Fruit fly (Drosophila melanogaster) whole organism, embryonic: ENCODE measurements around the gene Pxn.
A peak's percentile ranks its signal among the peaks of the same experiment; 100 is the strongest.

Source experiments
- Atf3 ChIP-seq: fragments of 200-800 bp; sonication (Bioruptor generic); optimal IDR thresholded peaks from 3 replicates; lab custom pipeline; 2016; ENCODE audit warnings: missing biosample characterization, missing genetic modification characterization
- CG10321 ChIP-seq: fragments of 200-800 bp; sonication (Bioruptor generic); IDR thresholded peaks from 2 replicates; pipeline ENCODE4 v1.3.6; 2022; ENCODE audit warnings: missing biosample characterization, missing genetic modification characterization
- CG10543 ChIP-seq: fragments of 200-800 bp; sonication (Bioruptor generic); optimal IDR thresholded peaks from 3 replicates; lab custom pipeline; 2017; ENCODE audit warnings: missing biosample characterization, mild to moderate bottlenecking, missing genetic modification characterization, moderate library complexity
- CG10565 ChIP-seq: fragments of 200-800 bp; sonication (Bioruptor generic); optimal IDR thresholded peaks from 3 replicates; lab custom pipeline; 2016; ENCODE audit warnings: missing biosample characterization, mild to moderate bottlenecking, missing genetic modification characterization
- CG11398 ChIP-seq: fragments of 200-800 bp; sonication (Bioruptor generic); optimal IDR thresholded peaks from 2 replicates; lab custom pipeline; 2016; ENCODE audit warnings: missing biosample characterization, missing genetic modification characterization
- CG12236 ChIP-seq: fragments of 200-800 bp; sonication (Bioruptor generic); optimal IDR thresholded peaks from 2 replicates; lab custom pipeline; 2016; ENCODE audit warnings: missing biosample characterization, missing genetic modification characterization
- CG1233 ChIP-seq: fragments of 200-800 bp; sonication (Bioruptor generic); optimal IDR thresholded peaks from 4 replicates; lab custom pipeline; 2018; ENCODE audit warnings: missing biosample characterization, mild to moderate bottlenecking, missing genetic modification characterization
- CG12769 ChIP-seq: fragments of 200-800 bp; sonication (Bioruptor generic); optimal IDR thresholded peaks from 2 replicates; lab custom pipeline; 2019; ENCODE audit warnings: missing biosample characterization, mild to moderate bottlenecking, missing genetic modification characterization, moderate library complexity
- CG12942 ChIP-seq: fragments of 200-800 bp; sonication (Bioruptor generic); optimal IDR thresholded peaks from 3 replicates; lab custom pipeline; 2016; ENCODE audit warnings: missing biosample characterization, missing genetic modification characterization
- CG15073 ChIP-seq: fragments of 200-800 bp; sonication (Bioruptor generic); optimal IDR thresholded peaks from 2 replicates; lab custom pipeline; 2016; ENCODE audit warnings: missing biosample characterization, missing genetic modification characterization
- CG17612 ChIP-seq: fragments of 200-800 bp; sonication (Bioruptor generic); IDR thresholded peaks from 2 replicates; pipeline ENCODE4 v1.3.6; 2022; ENCODE audit warnings: missing biosample characterization, missing genetic modification characterization
- CG18476 ChIP-seq: fragments of 200-800 bp; sonication (Bioruptor generic); optimal IDR thresholded peaks from 2 replicates; lab custom pipeline; 2016; ENCODE audit warnings: missing biosample characterization, mild to moderate bottlenecking, missing genetic modification characterization
- CG2202 ChIP-seq: fragments of 200-800 bp; sonication (Bioruptor generic); optimal IDR thresholded peaks from 2 replicates; lab custom pipeline; 2018; ENCODE audit warnings: missing biosample characterization, mild to moderate bottlenecking, missing genetic modification characterization
- CG31224 ChIP-seq: fragments of 200-800 bp; sonication (Bioruptor generic); IDR thresholded peaks from 2 replicates; pipeline ENCODE4 v1.3.6; 2022; ENCODE audit warnings: missing biosample characterization, missing genetic modification characterization
- CG3407 ChIP-seq: fragments of 200-800 bp; sonication (Bioruptor generic); optimal IDR thresholded peaks from 2 replicates; lab custom pipeline; 2018; ENCODE audit warnings: missing biosample characterization, mild to moderate bottlenecking, missing genetic modification characterization
- CG34422 ChIP-seq: fragments of 200-800 bp; sonication (Bioruptor generic); IDR thresholded peaks from 3 replicates; pipeline ENCODE4 v1.3.6; 2022; ENCODE audit warnings: missing biosample characterization, missing genetic modification characterization
- CG5180 ChIP-seq: fragments of 200-800 bp; sonication (Bioruptor generic); optimal IDR thresholded peaks from 3 replicates; lab custom pipeline; 2017; ENCODE audit warnings: missing biosample characterization, missing genetic modification characterization, mild to moderate bottlenecking, moderate library complexity, missing genetic modification reagents
- CG6654 ChIP-seq: fragments of 200-800 bp; sonication (Bioruptor generic); optimal IDR thresholded peaks from 2 replicates; lab custom pipeline; 2017; ENCODE audit warnings: missing biosample characterization, mild to moderate bottlenecking, missing genetic modification characterization
- CG8765 ChIP-seq: fragments of 200-800 bp; sonication (Bioruptor generic); IDR thresholded peaks from 2 replicates; pipeline ENCODE4 v1.3.6; 2022; ENCODE audit warnings: missing biosample characterization, missing genetic modification characterization
- CG9932 ChIP-seq: fragments of 200-800 bp; sonication (Bioruptor generic); IDR thresholded peaks from 2 replicates; pipeline ENCODE4 v1.3.6; 2022; ENCODE audit warnings: missing biosample characterization, missing genetic modification characterization
- CTCF ChIP-seq: fragments of 200-800 bp; sonication (Bioruptor generic); optimal IDR thresholded peaks from 2 replicates; lab custom pipeline; 2017; ENCODE audit warnings: missing biosample characterization, mild to moderate bottlenecking, missing genetic modification characterization, moderate library complexity
- CrebB ChIP-seq: fragments of 200-800 bp; sonication (Bioruptor generic); optimal IDR thresholded peaks from 3 replicates; lab custom pipeline; 2018; ENCODE audit warnings: missing biosample characterization, mild to moderate bottlenecking, missing genetic modification characterization
- E2f2 ChIP-seq: fragments of 200-800 bp; sonication (Bioruptor generic); IDR thresholded peaks from 2 replicates; pipeline ENCODE4 v1.3.6; 2022; ENCODE audit warnings: missing biosample characterization, missing genetic modification characterization
- Eip74EF ChIP-seq, 2 experiments: fragments of 200-800 bp in 1 of 2; fragments of >200 bp in 1 of 2; sonication (Bioruptor generic) in 1 of 2; optimal IDR thresholded peaks; 2 replicates each; lab custom pipeline; 2017 to 2019; ENCODE audit warnings: missing biosample characterization in 2 of 2, missing genetic modification characterization in 2 of 2, mild to moderate bottlenecking in 1 of 2, moderate library complexity in 1 of 2
- Elba2 ChIP-seq: fragments of 200-800 bp; sonication (Bioruptor generic); optimal IDR thresholded peaks from 3 replicates; lab custom pipeline; 2016; ENCODE audit warnings: missing biosample characterization, missing genetic modification characterization
- Fer1 ChIP-seq: fragments of 200-800 bp; sonication (Bioruptor generic); optimal IDR thresholded peaks from 2 replicates; lab custom pipeline; 2017; ENCODE audit warnings: missing biosample characterization, mild to moderate bottlenecking, missing genetic modification characterization
- Hsf ChIP-seq: fragments of 200-800 bp; sonication (Bioruptor generic); optimal IDR thresholded peaks from 3 replicates; lab custom pipeline; 2016; ENCODE audit warnings: missing biosample characterization, missing genetic modification characterization
- Lim3 ChIP-seq: fragments of 200-800 bp; sonication (Bioruptor generic); IDR thresholded peaks from 2 replicates; pipeline ENCODE4 v1.3.6; 2022; ENCODE audit warnings: missing biosample characterization, missing genetic modification characterization
- Max ChIP-seq: fragments of 200-800 bp; sonication (Bioruptor generic); optimal IDR thresholded peaks from 2 replicates; lab custom pipeline; 2016; ENCODE audit warnings: missing biosample characterization, mild to moderate bottlenecking, missing genetic modification characterization
- NK7.1 ChIP-seq: fragments of 200-800 bp; sonication (Bioruptor generic); optimal IDR thresholded peaks from 3 replicates; lab custom pipeline; 2016; ENCODE audit warnings: missing biosample characterization, missing genetic modification characterization
- Nf-YC ChIP-seq: fragments of 200-800 bp; optimal IDR thresholded peaks from 3 replicates; lab custom pipeline; 2019; ENCODE audit warnings: missing biosample characterization, mild to moderate bottlenecking, missing genetic modification characterization, moderate library complexity
- Ravus ChIP-seq: fragments of 200-800 bp; sonication (Bioruptor generic); IDR thresholded peaks from 2 replicates; pipeline ENCODE4 v1.3.6; 2022; ENCODE audit warnings: missing biosample characterization, missing genetic modification characterization
- amos ChIP-seq: fragments of 200-800 bp; sonication (Bioruptor generic); IDR thresholded peaks from 2 replicates; pipeline ENCODE4 v1.3.6; 2022; ENCODE audit warnings: missing biosample characterization, missing genetic modification characterization; ENCODE audit not compliant: partially characterized antibody
- ap ChIP-seq: fragments of 200-800 bp; sonication (Bioruptor generic); IDR thresholded peaks from 2 replicates; pipeline ENCODE4 v1.3.6; 2022; ENCODE audit warnings: missing biosample characterization, missing genetic modification characterization
- az2 ChIP-seq: fragments of 200-800 bp; sonication (Bioruptor generic); optimal IDR thresholded peaks from 3 replicates; lab custom pipeline; 2016; ENCODE audit warnings: missing biosample characterization, missing genetic modification characterization
- bowl ChIP-seq: fragments of 200-800 bp; sonication (Bioruptor generic); IDR thresholded peaks from 2 replicates; pipeline ENCODE4 v1.3.6; 2022; ENCODE audit warnings: missing biosample characterization, missing genetic modification characterization
- caup ChIP-seq: fragments of 200-800 bp; sonication (Bioruptor generic); optimal IDR thresholded peaks from 3 replicates; lab custom pipeline; 2017; ENCODE audit warnings: missing biosample characterization, mild to moderate bottlenecking, missing genetic modification characterization, moderate library complexity; ENCODE audit not compliant: severe bottlenecking
- chm ChIP-seq: fragments of 200-800 bp; sonication (Bioruptor generic); IDR thresholded peaks from 2 replicates; pipeline ENCODE4 v1.3.6; 2022; ENCODE audit warnings: missing biosample characterization, missing genetic modification characterization
- fd64A ChIP-seq: fragments of 200-800 bp; sonication (Bioruptor generic); optimal IDR thresholded peaks from 3 replicates; lab custom pipeline; 2018; ENCODE audit warnings: missing biosample characterization, mild to moderate bottlenecking, missing genetic modification characterization
- gcm ChIP-seq: fragments of 200-800 bp; sonication (Bioruptor generic); optimal IDR thresholded peaks from 2 replicates; lab custom pipeline; 2019; ENCODE audit warnings: missing biosample characterization, mild to moderate bottlenecking, missing genetic modification characterization, moderate library complexity
- hb ChIP-seq: fragments of 200-800 bp; sonication (Bioruptor generic); IDR thresholded peaks from 3 replicates; pipeline ENCODE4 v1.3.6; 2022; ENCODE audit warnings: missing biosample characterization, missing genetic modification characterization; ENCODE audit not compliant: partially characterized antibody
- her ChIP-seq: fragments of 200-800 bp; sonication (Bioruptor generic); optimal IDR thresholded peaks from 2 replicates; lab custom pipeline; 2016; ENCODE audit warnings: missing biosample characterization, missing genetic modification characterization
- kah ChIP-seq: fragments of 200-800 bp; sonication (Bioruptor generic); optimal IDR thresholded peaks from 2 replicates; lab custom pipeline; 2018; ENCODE audit warnings: missing biosample characterization, mild to moderate bottlenecking, missing genetic modification characterization
- nau ChIP-seq: fragments of 200-800 bp; sonication (Bioruptor generic); optimal IDR thresholded peaks from 3 replicates; lab custom pipeline; 2017; ENCODE audit warnings: missing biosample characterization, mild to moderate bottlenecking, missing genetic modification characterization, missing genetic modification reagents
- onecut ChIP-seq: fragments of 200-800 bp; sonication (Bioruptor generic); IDR thresholded peaks from 2 replicates; pipeline ENCODE4 v1.3.6; 2022; ENCODE audit warnings: missing biosample characterization, missing genetic modification characterization
- p53 ChIP-seq: fragments of 200-800 bp; sonication (Bioruptor generic); optimal IDR thresholded peaks from 2 replicates; lab custom pipeline; 2016; ENCODE audit warnings: missing biosample characterization, missing genetic modification characterization
- rib ChIP-seq: fragments of 200-800 bp; sonication (Bioruptor generic); IDR thresholded peaks from 2 replicates; pipeline ENCODE4 v1.3.6; 2022; ENCODE audit warnings: missing biosample characterization, missing genetic modification characterization
- ro ChIP-seq: fragments of 200-800 bp; sonication (Bioruptor generic); IDR thresholded peaks from 2 replicates; pipeline ENCODE4 v1.3.6; 2022; ENCODE audit warnings: missing biosample characterization, missing genetic modification characterization
- shn ChIP-seq: fragments of 200-800 bp; sonication (Bioruptor generic); optimal IDR thresholded peaks from 3 replicates; lab custom pipeline; 2016; ENCODE audit warnings: missing biosample characterization, missing genetic modification characterization
- tgo ChIP-seq: fragments of 200-800 bp; sonication (Bioruptor generic); IDR thresholded peaks from 3 replicates; pipeline ENCODE4 v1.3.6; 2022; ENCODE audit warnings: missing biosample characterization, missing genetic modification characterization
- tna ChIP-seq: fragments of 200-800 bp; sonication (Bioruptor generic); IDR thresholded peaks from 2 replicates; pipeline ENCODE4 v1.3.6; 2022; ENCODE audit warnings: missing biosample characterization, missing genetic modification characterization; ENCODE audit not compliant: partially characterized antibody
- zen2 ChIP-seq: fragments of 200-800 bp; sonication (Bioruptor generic); IDR thresholded peaks from 3 replicates; pipeline ENCODE4 v1.3.6; 2022; ENCODE audit warnings: missing biosample characterization, missing genetic modification characterization; ENCODE audit not compliant: partially characterized antibody

Gene Pxn

DNA sequence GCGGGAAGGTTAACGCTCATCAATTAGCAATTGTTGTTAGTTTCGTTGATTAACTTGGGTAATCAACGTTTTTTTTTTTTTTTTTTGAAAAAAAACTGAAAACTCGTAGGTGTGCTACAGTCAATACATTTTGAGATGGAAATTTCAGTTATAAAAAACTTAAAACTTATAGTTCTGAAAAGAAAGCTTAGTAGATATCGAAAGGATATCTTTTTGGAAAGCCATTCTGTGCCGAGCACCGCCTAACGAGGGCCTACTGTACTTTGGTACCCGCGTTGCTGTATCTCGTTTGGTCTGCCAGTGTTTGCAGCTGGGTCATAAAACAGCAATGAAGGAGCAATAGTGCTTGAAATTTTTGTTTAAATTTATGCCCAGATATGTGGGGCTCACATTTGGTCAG is 57.9 kb downstream of the Pxn start (continued):
- TF ChIP-seq caup (GFP tag; lab: Kevin White, UChicago) (no peak), Atf3 (no peak), CrebB (tag; lab: Kevin White, UChicago) (no peak), gcm (GFP tag; lab: Kevin White, UChicago) (no peak), Nf-YC (tag; lab: Kevin White, UChicago) (no peak), CTCF (GFP tag; lab: Kevin White, UChicago) (no peak), Hsf (GFP tag; lab: Kevin White, UChicago) (no peak), onecut (GFP tag; lab: Robert Waterston, UW) (0 out of 2 replicates have a peak, but pooled peaks have one; percentile 5), chm (GFP tag; lab: Robert Waterston, UW) (no peak), Eip74EF (GFP tag; optimal IDR thresholded peaks at IDR 0.05; lab: Kevin White, UChicago) (no peak), az2 (no peak), CG15073 (GFP tag; lab: Kevin White, UChicago) (no peak), CG10543 (GFP tag; lab: Kevin White, UChicago) (no peak), kah (GFP tag; lab: Kevin White, UChicago) (no peak), CG12942 (GFP tag; lab: Kevin White, UChicago) (no peak), E2f2 (GFP tag; lab: Robert Waterston, UW) (no peak), Fer1 (GFP tag; lab: Kevin White, UChicago) (peak; percentile 33), CG6654 (GFP tag; lab: Kevin White, UChicago) (no peak), zen2 (GFP tag; lab: Robert Waterston, UW) (no peak), nau (peak; percentile 43), amos (GFP tag; lab: Robert Waterston, UW) (no peak), NK7.1 (GFP tag; lab: Kevin White, UChicago) (no peak), CG3407 (GFP tag; lab: Kevin White, UChicago) (no peak), CG12236 (GFP tag; lab: Kevin White, UChicago) (no peak), tgo (peak; percentile 55; the same call in 2 of the 3 replicates), CG18476 (GFP tag; lab: Kevin White, UChicago) (no peak), CG1233 (GFP tag; lab: Kevin White, UChicago) (no peak), fd64A (GFP tag; lab: Kevin White, UChicago) (no peak), tna (no peak), rib (no peak), CG17612 (GFP tag; lab: Robert Waterston, UW) (no peak), p53 (GFP tag; lab: Kevin White, UChicago) (no peak), CG2202 (tag; lab: Kevin White, UChicago) (no peak), CG8765 (no peak), Elba2 (GFP tag; lab: Kevin White, UChicago) (no peak), CG12769 (tag; lab: Kevin White, UChicago) (no peak), ro (peak; percentile 25; the same call in 1 of the 2 replicates), shn (GFP tag; lab: Kevin White, UChicago) (no peak), Lim3 (GFP tag; lab: Robert Waterston, UW) (no peak), bowl (GFP tag; lab: Robert Waterston, UW) (no peak), CG5180 (no peak), CG9932 (GFP tag; lab: Robert Waterston, UW) (0 out of 2 replicates have a peak, but pooled peaks have one; percentile 37), CG10321 (GFP tag; lab: Robert Waterston, UW) (no peak), CG34422 (GFP tag; lab: Robert Waterston, UW) (0 out of 3 replicates have a peak, but pooled peaks have one; percentile 19), ap (GFP tag; lab: Robert Waterston, UW) (no peak), Ravus (GFP tag; lab: Robert Waterston, UW) (peak; percentile 4; the same call in 1 of the 2 replicates), her (GFP tag; lab: Kevin White, UChicago) (no peak), CG10565 (GFP tag; lab: Kevin White, UChicago) (no peak), CG11398 (no peak), Max (GFP tag; lab: Kevin White, UChicago) (no peak), hb (GFP tag; lab: Robert Waterston, UW) (no peak), CG31224 (GFP tag; lab: Robert Waterston, UW) (0 out of 2 replicates have a peak, but pooled peaks have one; percentile 30)
